Fruit fly (Drosophila melanogaster) whole organism, embryonic: ENCODE measurements around the gene CG4914.

ENCODE experiments used
- Abd-B ChIP-seq: fragments of 200-800 bp; sonication (Bioruptor generic); optimal IDR thresholded peaks from 2 replicates; lab custom pipeline; 2018; ENCODE audit warnings: missing biosample characterization, mild to moderate bottlenecking, missing genetic modification characterization, moderate library complexity
- Ada2b ChIP-seq: fragments of 200-800 bp; sonication (Bioruptor generic); IDR thresholded peaks from 2 replicates; pipeline ENCODE4 v1.3.6; 2022; ENCODE audit warnings: missing biosample characterization, missing genetic modification characterization
- Atf3 ChIP-seq: fragments of 200-800 bp; sonication (Bioruptor generic); optimal IDR thresholded peaks from 3 replicates; lab custom pipeline; 2016; ENCODE audit warnings: missing biosample characterization, missing genetic modification characterization
- CG10147 ChIP-seq: fragments of 200-800 bp; sonication (Bioruptor generic); optimal IDR thresholded peaks from 2 replicates; lab custom pipeline; 2019; ENCODE audit warnings: missing biosample characterization, mild to moderate bottlenecking, missing genetic modification characterization, moderate library complexity
- CG10366 ChIP-seq: fragments of 200-800 bp; sonication (Bioruptor generic); IDR thresholded peaks from 2 replicates; pipeline ENCODE4 v1.3.6; 2022; ENCODE audit warnings: missing biosample characterization, missing genetic modification characterization
- CG1233 ChIP-seq: fragments of 200-800 bp; sonication (Bioruptor generic); optimal IDR thresholded peaks from 4 replicates; lab custom pipeline; 2018; ENCODE audit warnings: missing biosample characterization, mild to moderate bottlenecking, missing genetic modification characterization
- CG12769 ChIP-seq: fragments of 200-800 bp; sonication (Bioruptor generic); optimal IDR thresholded peaks from 2 replicates; lab custom pipeline; 2019; ENCODE audit warnings: missing biosample characterization, mild to moderate bottlenecking, missing genetic modification characterization, moderate library complexity
- CG18262 ChIP-seq: fragments of 200-800 bp; optimal IDR thresholded peaks from 3 replicates; lab custom pipeline; 2019; ENCODE audit warnings: missing biosample characterization, mild to moderate bottlenecking, missing genetic modification characterization, moderate library complexity
- CG2199 ChIP-seq: fragments of 200-800 bp; sonication (Bioruptor generic); IDR thresholded peaks from 3 replicates; pipeline ENCODE4 v1.3.6; 2022; ENCODE audit warnings: missing biosample characterization, missing genetic modification characterization
- CG4424 ChIP-seq: fragments of 200-800 bp; sonication (Bioruptor generic); optimal IDR thresholded peaks from 3 replicates; lab custom pipeline; 2016; ENCODE audit warnings: missing biosample characterization, missing genetic modification characterization
- CG4617 ChIP-seq: fragments of 200-800 bp; sonication (Bioruptor generic); optimal IDR thresholded peaks from 3 replicates; lab custom pipeline; 2016; ENCODE audit warnings: missing biosample characterization, missing genetic modification characterization, borderline replicate concordance
- CG5245 ChIP-seq: fragments of 200-800 bp; sonication (Bioruptor generic); optimal IDR thresholded peaks from 3 replicates; lab custom pipeline; 2016; ENCODE audit warnings: missing biosample characterization, missing genetic modification characterization
- CG6175 ChIP-seq: fragments of 200-800 bp; sonication (Bioruptor generic); IDR thresholded peaks from 3 replicates; pipeline ENCODE4 v1.3.6; 2022; ENCODE audit warnings: missing biosample characterization, missing genetic modification characterization
- CG6654 ChIP-seq: fragments of 200-800 bp; sonication (Bioruptor generic); optimal IDR thresholded peaks from 2 replicates; lab custom pipeline; 2017; ENCODE audit warnings: missing biosample characterization, mild to moderate bottlenecking, missing genetic modification characterization
- CG7372 ChIP-seq: fragments of 200-800 bp; sonication (Bioruptor generic); IDR thresholded peaks from 2 replicates; pipeline ENCODE4 v1.3.6; 2022; ENCODE audit warnings: missing biosample characterization, missing genetic modification characterization
- CG7556 ChIP-seq: fragments of 200-800 bp; sonication (Bioruptor generic); optimal IDR thresholded peaks from 2 replicates; lab custom pipeline; 2017; ENCODE audit warnings: missing biosample characterization, mild to moderate bottlenecking, missing genetic modification characterization
- CG7745 ChIP-seq: fragments of 200-800 bp; sonication (Bioruptor generic); optimal IDR thresholded peaks from 2 replicates; lab custom pipeline; 2018; ENCODE audit warnings: missing biosample characterization, mild to moderate bottlenecking, missing genetic modification characterization, moderate library complexity
- CG9437 ChIP-seq: fragments of 200-800 bp; sonication (Bioruptor generic); optimal IDR thresholded peaks from 2 replicates; lab custom pipeline; 2018; ENCODE audit warnings: missing biosample characterization, mild to moderate bottlenecking, missing genetic modification characterization
- CG9932 ChIP-seq: fragments of 200-800 bp; sonication (Bioruptor generic); IDR thresholded peaks from 2 replicates; pipeline ENCODE4 v1.3.6; 2022; ENCODE audit warnings: missing biosample characterization, missing genetic modification characterization
- Chrac-16 ChIP-seq: fragments of 200-800 bp; sonication (Bioruptor generic); optimal IDR thresholded peaks from 3 replicates; lab custom pipeline; 2016; ENCODE audit warnings: missing biosample characterization, missing genetic modification characterization
- Dad ChIP-seq: fragments of 200-800 bp; sonication (Bioruptor generic); optimal IDR thresholded peaks from 3 replicates; lab custom pipeline; 2016; ENCODE audit warnings: missing biosample characterization, missing genetic modification characterization
- Dp ChIP-seq: fragments of 200-800 bp; sonication (Bioruptor generic); optimal IDR thresholded peaks from 2 replicates; lab custom pipeline; 2018; ENCODE audit warnings: missing biosample characterization, mild to moderate bottlenecking, missing genetic modification characterization, moderate library complexity
- Eip74EF ChIP-seq, 2 experiments: fragments of 200-800 bp in 1 of 2; fragments of >200 bp in 1 of 2; sonication (Bioruptor generic) in 1 of 2; optimal IDR thresholded peaks; 2 replicates each; lab custom pipeline; 2017 to 2019; ENCODE audit warnings: missing biosample characterization in 2 of 2, missing genetic modification characterization in 2 of 2, mild to moderate bottlenecking in 1 of 2, moderate library complexity in 1 of 2
- Ets65A ChIP-seq: fragments of 200-800 bp; sonication (Bioruptor generic); peaks from one replicate; lab custom pipeline; 2016; ENCODE audit warnings: missing biosample characterization, missing genetic modification characterization
- HmgD ChIP-seq: fragments of 200-800 bp; sonication (Bioruptor generic); optimal IDR thresholded peaks from 3 replicates; lab custom pipeline; 2016; ENCODE audit warnings: missing biosample characterization, missing genetic modification characterization
- Hr3 ChIP-seq: fragments of 200-800 bp; sonication (Bioruptor generic); optimal IDR thresholded peaks from 3 replicates; lab custom pipeline; 2016; ENCODE audit warnings: missing biosample characterization, missing genetic modification characterization
- Kr ChIP-seq: fragments of 200-800 bp; sonication (Bioruptor generic); optimal IDR thresholded peaks from 2 replicates; lab custom pipeline; 2017; ENCODE audit warnings: missing biosample characterization, mild to moderate bottlenecking, missing genetic modification characterization
- Lhr ChIP-seq: fragments of 200-800 bp; sonication (Bioruptor generic); optimal IDR thresholded peaks from 3 replicates; lab custom pipeline; 2017; ENCODE audit warnings: mild to moderate bottlenecking, missing biosample characterization, missing genetic modification reagents, missing genetic modification characterization
- Lim3 ChIP-seq: fragments of 200-800 bp; sonication (Bioruptor generic); IDR thresholded peaks from 2 replicates; pipeline ENCODE4 v1.3.6; 2022; ENCODE audit warnings: missing biosample characterization, missing genetic modification characterization
- MBD-R2 ChIP-seq: fragments of 200-800 bp; sonication (Bioruptor generic); IDR thresholded peaks from 2 replicates; pipeline ENCODE4 v1.3.6; 2022; ENCODE audit warnings: missing biosample characterization, missing genetic modification characterization
- NK7.1 ChIP-seq: fragments of 200-800 bp; sonication (Bioruptor generic); optimal IDR thresholded peaks from 3 replicates; lab custom pipeline; 2016; ENCODE audit warnings: missing biosample characterization, missing genetic modification characterization
- Stat92E ChIP-seq, 3 experiments: fragments of >200 bp in 2 of 3; fragments of 200-800 bp in 1 of 3; sonication (Bioruptor generic) in 1 of 3; optimal IDR thresholded peaks; 2 replicates each; lab custom pipeline; 2017 to 2019; ENCODE audit warnings: missing biosample characterization in 3 of 3, missing genetic modification characterization in 3 of 3, mild to moderate bottlenecking in 1 of 3, moderate library complexity in 1 of 3
- ato ChIP-seq: fragments of 200-800 bp; sonication (Bioruptor generic); IDR thresholded peaks from 2 replicates; pipeline ENCODE4 v1.3.6; 2022; ENCODE audit warnings: missing biosample characterization, missing genetic modification characterization; ENCODE audit not compliant: partially characterized antibody
- corto ChIP-seq: fragments of 200-800 bp; sonication (Bioruptor generic); optimal IDR thresholded peaks from 2 replicates; lab custom pipeline; 2016; ENCODE audit warnings: missing biosample characterization, mild to moderate bottlenecking, missing genetic modification characterization, moderate library complexity
- grn ChIP-seq: fragments of 200-800 bp; sonication (Bioruptor generic); optimal IDR thresholded peaks from 3 replicates; lab custom pipeline; 2017; ENCODE audit warnings: missing biosample characterization, missing genetic modification characterization
- knrl ChIP-seq: fragments of 200-800 bp; sonication (Bioruptor generic); IDR thresholded peaks from 3 replicates; pipeline ENCODE4 v1.3.6; 2022; ENCODE audit warnings: missing biosample characterization, missing genetic modification characterization; ENCODE audit not compliant: partially characterized antibody
- mirr ChIP-seq: fragments of 200-800 bp; sonication (Bioruptor generic); optimal IDR thresholded peaks from 3 replicates; lab custom pipeline; 2018; ENCODE audit warnings: missing biosample characterization, mild to moderate bottlenecking, missing genetic modification characterization
- onecut ChIP-seq: fragments of 200-800 bp; sonication (Bioruptor generic); IDR thresholded peaks from 2 replicates; pipeline ENCODE4 v1.3.6; 2022; ENCODE audit warnings: missing biosample characterization, missing genetic modification characterization
- otp ChIP-seq: fragments of 200-800 bp; sonication (Bioruptor generic); IDR thresholded peaks from 3 replicates; pipeline ENCODE4, ENCODE4 v1.3.6; 2022; ENCODE audit warnings: missing biosample characterization, missing genetic modification characterization
- pan ChIP-seq, 4 experiments: fragments of >200 bp in 3 of 4; fragments of 200-800 bp in 1 of 4; sonication (Bioruptor generic) in 1 of 4; optimal IDR thresholded peaks in 3 of 4; IDR thresholded peaks in 1 of 4; 2 replicates each; pipeline versions ENCODE4 v1.3.6 to Lab custom; 2017 to 2022; ENCODE audit warnings: missing biosample characterization in 2 of 4, missing genetic modification characterization in 2 of 4, mixed read lengths in 1 of 4
- pfk ChIP-seq: fragments of 200-800 bp; sonication (Bioruptor generic); optimal IDR thresholded peaks from 2 replicates; lab custom pipeline; 2018; ENCODE audit warnings: missing biosample characterization, mild to moderate bottlenecking, missing genetic modification characterization, moderate library complexity
- schlank ChIP-seq: fragments of 200-800 bp; sonication (Bioruptor generic); optimal IDR thresholded peaks from 2 replicates; lab custom pipeline; 2018; ENCODE audit warnings: missing biosample characterization, mild to moderate bottlenecking, missing genetic modification characterization
- tap ChIP-seq: fragments of 200-800 bp; optimal IDR thresholded peaks from 3 replicates; lab custom pipeline; 2019; ENCODE audit warnings: missing biosample characterization, mild to moderate bottlenecking, missing genetic modification characterization, moderate library complexity
- tgo ChIP-seq: fragments of 200-800 bp; sonication (Bioruptor generic); IDR thresholded peaks from 3 replicates; pipeline ENCODE4 v1.3.6; 2022; ENCODE audit warnings: missing biosample characterization, missing genetic modification characterization
- tll ChIP-seq, 2 experiments: fragments of 200-800 bp in 1 of 2; fragments of >200 bp in 1 of 2; sonication (Bioruptor generic) in 1 of 2; optimal IDR thresholded peaks; 2 replicates each; lab custom pipeline; 2017 to 2019; ENCODE audit warnings: missing biosample characterization in 2 of 2, missing genetic modification characterization in 2 of 2, mild to moderate bottlenecking in 1 of 2, moderate library complexity in 1 of 2

Gene CG4914

dm6 chr3L:14664390-14664789 is 13.6 kb downstream of the CG4914 start (continued):
- TF ChIP-seq Atf3 (GFP tag; lab: Kevin White, UChicago) = no peak
- TF ChIP-seq tgo (GFP tag; lab: Robert Waterston, UW) = no peak

dm6 chr3L:14663750-14664149 is 14.2 kb downstream of the CG4914 start:
- TF ChIP-seq Stat92E (GFP tag; optimal IDR thresholded peaks at IDR 0.05; lab: Kevin White, UChicago) (peak in 1 of 3 experiments; percentile 71), tll (GFP tag; optimal IDR thresholded peaks at IDR 0.05; lab: Kevin White, UChicago) (peak in 1 of 2 experiments; percentile 62), MBD-R2 (GFP tag; lab: Robert Waterston, UW) (no peak), NK7.1 (GFP tag; lab: Kevin White, UChicago) (no peak), Dad (GFP tag; lab: Kevin White, UChicago) (no peak), CG2199 (GFP tag; lab: Robert Waterston, UW) (0 out of 3 replicates have a peak, but pooled peaks have one; percentile 5), Ets65A (peak; percentile 10)

- TF ChIP-seq onecut (peak; percentile 75), grn (GFP tag; lab: Kevin White, UChicago) (no peak), Kr (GFP tag; lab: Kevin White, UChicago) (no peak), CG4424 (GFP tag; lab: Kevin White, UChicago) (peak; percentile 74), CG12769 (peak; percentile 78), CG7372 (GFP tag; lab: Robert Waterston, UW) (peak; percentile 54), CG10366 (GFP tag; lab: Robert Waterston, UW) (peak; percentile 85), CG6654 (GFP tag; lab: Kevin White, UChicago) (no peak), mirr (GFP tag; lab: Kevin White, UChicago) (peak; percentile 7), Dp (no peak), CG7556 (GFP tag; lab: Kevin White, UChicago) (peak; percentile 88), CG9437 (GFP tag; lab: Kevin White, UChicago) (peak; percentile 48), CG10147 (GFP tag; lab: Kevin White, UChicago) (peak; percentile 72), CG6175 (0 out of 3 replicates have a peak, but pooled peaks have one; percentile 42), corto (GFP tag; lab: Kevin White, UChicago) (no peak), Ada2b (peak; percentile 64), Abd-B (GFP tag; lab: Kevin White, UChicago) (peak; percentile 56), Hr3 (GFP tag; lab: Kevin White, UChicago) (peak; percentile 76), tap (peak; percentile 12), schlank (peak; percentile 37), Eip74EF (GFP tag; optimal IDR thresholded peaks at IDR 0.05; lab: Kevin White, UChicago) (peak in 1 of 2 experiments; percentile 54), CG1233 (peak; percentile 58), CG7745 (tag; lab: Kevin White, UChicago) (peak; percentile 55), CG5245 (GFP tag; lab: Kevin White, UChicago) (peak; percentile 27), pan (optimal IDR thresholded peaks at IDR 0.05; lab: Kevin White, UChicago) (no peak), pan (GFP tag; optimal IDR thresholded peaks at IDR 0.05 in 1 of 2, IDR thresholded peaks at IDR 0.05 in 1 of 2) (peak in 1 of 2 experiments; percentile 85), otp (GFP tag; lab: Robert Waterston, UW) (peak; percentile 75), HmgD (no peak), knrl (no peak), CG4617 (GFP tag; lab: Kevin White, UChicago) (no peak), Chrac-16 (GFP tag; lab: Kevin White, UChicago) (peak; percentile 60), pfk (GFP tag; lab: Kevin White, UChicago) (no peak), ato (GFP tag; lab: Robert Waterston, UW) (no peak), Lim3 (GFP tag; lab: Robert Waterston, UW) (peak; percentile 73), CG18262 (tag; lab: Kevin White, UChicago) (peak; percentile 79), Lhr (GFP tag; lab: Kevin White, UChicago) (peak; percentile 38), CG9932 (peak; percentile 70)
Measured at dm6 chr3L:14661567-14662258, 16.2 kb downstream of the CG4914 start.
